Fruit fly (Drosophila melanogaster) S2 (cell line): ENCODE data around the gene CG46309.
A peak's percentile ranks its signal among the peaks of the same experiment; 100 is the strongest.

Experiments
- CG8478 ChIP-seq: fragments of >200 bp; optimal IDR thresholded peaks from 2 replicates; lab custom pipeline; 2018
- CTCF ChIP-seq, 2 experiments: fragments of >200 bp; optimal IDR thresholded peaks; 2 replicates each; lab custom pipeline; 2018

The CG46309 gene

DNA sequence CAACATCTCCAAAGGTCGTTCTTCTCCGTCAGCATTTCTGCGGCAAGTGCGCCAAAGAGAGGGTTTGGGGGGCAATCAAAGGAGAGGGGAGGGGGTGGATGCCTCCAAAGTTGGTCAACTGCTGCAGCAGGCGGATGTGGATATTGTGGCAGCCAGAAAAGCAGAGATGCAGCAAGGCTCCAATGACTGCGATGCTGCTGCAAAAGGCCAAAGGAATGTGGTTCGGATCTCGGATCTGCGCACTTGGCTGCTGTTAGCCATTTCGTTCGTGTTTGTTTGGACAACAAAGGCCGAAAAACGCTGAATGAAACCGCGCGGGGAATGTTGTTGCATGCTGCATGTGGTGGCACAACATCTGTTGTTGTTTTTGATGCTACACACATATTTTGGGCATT lies 30.5 kb upstream of the CG46309 start:
- TF ChIP-seq CTCF (optimal IDR thresholded peaks at IDR 0.05; lab: Kevin White, UChicago) (no peak), CG8478 (lab: Kevin White, UChicago) (no peak)

DNA sequence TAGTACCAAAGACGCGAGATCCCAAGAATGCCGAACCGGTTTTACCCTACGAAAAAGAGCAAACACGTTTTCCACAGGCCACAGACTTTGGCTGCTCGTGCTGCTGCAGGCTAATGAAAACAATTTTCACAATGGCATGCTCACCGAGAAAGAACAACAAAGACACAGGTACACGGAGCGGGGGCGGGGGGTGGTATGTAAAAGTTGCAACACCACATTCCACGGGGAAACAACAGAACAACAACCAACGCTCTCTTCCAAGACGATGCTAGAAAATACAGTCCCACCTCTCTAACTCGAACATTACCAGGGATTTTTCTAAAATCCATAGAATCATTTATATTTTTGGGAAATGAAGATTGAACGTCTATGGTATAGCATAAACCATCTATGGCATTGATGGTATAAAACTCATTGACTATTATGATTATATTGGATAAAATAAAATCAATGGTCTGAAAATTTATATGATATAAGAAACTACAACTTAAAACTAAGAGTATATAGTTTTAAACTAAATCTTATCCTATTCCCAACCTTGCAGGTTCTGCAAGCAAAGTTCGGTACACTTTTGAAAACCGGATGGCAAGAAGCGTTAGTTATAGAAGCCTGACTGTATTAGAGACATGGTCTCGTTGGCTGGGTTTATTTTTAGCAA lies 30.0 kb upstream of the CG46309 start:
- no peak for TF ChIP-seq CG8478 (lab: Kevin White, UChicago)
- no peak for TF ChIP-seq CTCF (optimal IDR thresholded peaks at IDR 0.05; lab: Kevin White, UChicago)

DNA sequence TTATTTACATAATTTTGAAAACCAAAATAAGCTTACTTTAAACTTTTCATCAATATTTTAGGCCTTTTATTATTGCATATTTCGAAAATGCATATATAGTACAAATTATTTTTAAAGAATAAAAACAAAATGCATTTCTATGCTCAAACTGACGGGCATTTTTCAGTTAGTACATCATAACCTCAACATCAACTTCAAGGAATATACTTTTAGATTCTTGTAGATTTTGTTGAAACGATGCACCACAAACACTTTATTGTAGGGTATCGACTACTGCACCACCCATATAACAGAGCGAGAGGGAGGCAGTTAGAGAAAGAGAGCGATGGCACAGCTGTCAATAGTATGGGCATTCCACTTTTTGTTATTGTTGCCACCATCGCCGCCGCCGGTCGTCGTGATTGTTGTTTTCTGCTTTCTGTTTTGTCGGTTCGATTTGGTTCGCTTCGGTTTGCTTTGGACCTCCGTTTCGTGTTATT lies 28.2 kb upstream of the CG46309 start:
- TF ChIP-seq CG8478 (lab: Kevin White, UChicago) (no peak), CTCF (optimal IDR thresholded peaks at IDR 0.05; lab: Kevin White, UChicago) (no peak)

DNA sequence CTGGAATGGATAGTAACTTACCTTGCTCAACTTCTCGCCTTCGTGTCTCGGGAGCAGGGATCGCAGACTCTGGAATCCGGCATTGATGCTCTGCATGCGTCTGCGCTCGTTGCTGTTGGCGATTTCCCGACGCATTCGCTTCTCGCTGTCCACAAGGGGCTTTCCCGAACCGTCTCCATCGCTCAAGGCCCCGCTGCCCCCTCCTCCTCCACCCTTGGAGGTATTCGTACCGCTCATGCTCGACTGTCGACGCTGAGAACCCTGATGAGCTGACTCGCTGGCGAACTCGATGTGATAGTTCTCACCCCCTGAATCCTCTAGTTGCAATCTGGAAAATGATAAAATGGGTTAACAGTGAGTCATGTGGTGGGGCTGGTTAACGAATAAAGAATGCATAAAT lies 27.3 kb upstream of the CG46309 start:
- TF ChIP-seq CTCF (optimal IDR thresholded peaks at IDR 0.05; lab: Kevin White, UChicago), result no peak
- no peak for TF ChIP-seq CG8478 (lab: Kevin White, UChicago)

DNA sequence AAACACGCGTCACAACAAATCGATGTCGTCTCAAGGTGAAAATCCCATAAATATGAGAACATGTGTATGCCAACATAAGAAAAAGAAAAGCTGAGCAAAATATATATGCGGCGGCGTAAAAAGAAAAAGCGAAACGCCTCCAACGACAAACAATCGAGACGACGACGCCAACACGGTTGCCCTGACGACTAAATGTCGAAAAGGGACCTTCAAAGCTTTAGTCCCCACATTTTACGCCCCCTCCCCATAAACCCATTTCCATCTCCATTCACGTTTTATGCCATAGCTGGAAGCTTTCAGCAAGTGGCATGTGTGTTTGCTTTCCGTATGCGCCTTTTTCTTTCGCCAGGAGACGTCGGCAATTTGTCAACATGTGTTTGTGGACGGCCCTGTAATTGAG lies 26.3 kb upstream of the CG46309 start:
- TF ChIP-seq CG8478 (lab: Kevin White, UChicago), result no peak
- no peak for TF ChIP-seq CTCF (optimal IDR thresholded peaks at IDR 0.05; lab: Kevin White, UChicago)

DNA sequence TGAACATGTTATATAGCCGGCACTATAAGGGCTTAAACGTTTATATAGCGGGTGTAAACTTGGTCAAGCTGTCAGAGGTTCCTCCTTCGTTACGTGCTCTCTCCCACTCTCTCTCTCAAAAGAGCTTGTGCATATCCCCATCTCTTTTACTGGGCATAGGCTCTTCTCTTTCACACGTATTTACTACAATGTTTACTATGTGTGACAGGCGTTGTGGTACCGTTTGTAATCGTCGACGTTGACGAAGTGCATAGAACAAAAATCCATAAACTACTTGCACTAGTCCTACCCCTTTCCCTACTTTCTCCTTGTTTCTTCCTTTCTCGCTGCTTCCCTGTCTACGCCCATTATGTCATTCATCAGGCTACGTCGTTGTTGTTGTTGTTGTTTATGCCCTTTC lies 25.2 kb upstream of the CG46309 start:
- TF ChIP-seq CG8478 (lab: Kevin White, UChicago) (no peak), CTCF (optimal IDR thresholded peaks at IDR 0.05; lab: Kevin White, UChicago) (no peak)

DNA sequence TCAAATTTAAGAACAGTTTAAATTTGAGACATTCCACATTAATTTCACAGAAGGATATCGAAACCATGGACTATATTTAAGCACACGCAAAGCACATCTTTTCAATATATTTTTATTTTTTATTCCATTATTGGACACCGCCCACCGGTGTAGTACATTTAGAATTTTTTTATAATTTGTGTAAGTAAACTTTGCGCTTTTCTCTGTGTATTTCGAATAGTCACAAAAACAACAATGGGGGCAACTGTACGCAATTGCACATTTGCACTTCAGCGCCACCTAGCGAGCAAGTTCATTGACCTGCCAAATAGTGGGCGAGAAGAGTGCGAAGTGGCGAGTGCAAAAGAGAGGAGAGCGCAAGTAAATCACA lies 24.2 kb upstream of the CG46309 start:
- TF ChIP-seq CG8478 (lab: Kevin White, UChicago) (no peak), CTCF (optimal IDR thresholded peaks at IDR 0.05; lab: Kevin White, UChicago) (peak; percentile 57 to 81)

DNA sequence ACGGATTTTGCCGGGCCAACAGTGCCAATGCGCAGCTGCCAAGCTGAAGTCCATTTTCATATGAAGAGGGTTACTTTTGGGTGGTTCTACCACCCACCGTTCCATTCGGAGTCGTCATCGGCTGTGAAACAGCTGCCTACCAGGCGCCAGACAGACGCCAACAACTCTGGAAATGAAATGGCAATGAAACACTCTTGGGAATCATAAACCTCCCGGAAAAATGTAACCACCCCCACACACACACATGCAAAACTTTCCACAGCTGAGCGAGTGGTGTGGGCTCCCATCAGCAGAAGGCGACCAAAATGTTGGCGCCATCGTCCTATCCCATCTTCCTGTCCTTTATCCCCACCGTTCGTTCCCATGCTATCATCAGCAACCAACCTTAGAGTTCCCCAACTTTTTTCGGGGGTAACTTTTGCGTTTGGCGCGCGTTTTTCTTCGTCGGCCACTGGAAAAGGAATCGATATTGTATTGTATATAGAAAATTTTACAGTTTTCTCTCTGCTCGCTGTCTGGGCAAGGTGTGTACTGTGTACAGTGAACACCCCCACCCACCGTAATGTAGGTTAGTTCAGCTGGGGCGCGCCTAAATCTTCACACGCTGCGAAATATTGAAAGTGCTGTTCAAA lies 23.7 kb upstream of the CG46309 start:
- no peak for TF ChIP-seq CG8478 (lab: Kevin White, UChicago)
- no peak for TF ChIP-seq CTCF (optimal IDR thresholded peaks at IDR 0.05; lab: Kevin White, UChicago)

DNA sequence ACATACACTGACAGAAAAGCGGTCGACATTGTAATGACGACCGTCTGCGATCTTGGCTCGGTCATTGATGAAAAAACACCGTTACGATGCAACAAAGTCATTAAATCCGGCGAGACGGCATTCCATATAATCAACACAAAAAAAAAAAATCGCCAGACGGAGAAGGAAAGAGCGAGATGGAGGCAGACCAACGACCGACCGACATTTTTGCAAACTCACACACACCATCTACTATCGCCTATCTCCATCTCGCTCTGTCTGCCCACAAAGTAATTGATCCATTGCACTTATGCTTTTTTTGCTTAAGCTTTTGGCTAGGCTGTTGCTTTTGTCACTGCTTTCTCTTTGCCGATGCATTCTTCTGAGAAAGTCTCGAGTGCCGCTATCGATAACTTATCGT lies 22.5 kb upstream of the CG46309 start:
- TF ChIP-seq CTCF (optimal IDR thresholded peaks at IDR 0.05; lab: Kevin White, UChicago), result no peak
- TF ChIP-seq CG8478 (lab: Kevin White, UChicago), result no peak

DNA sequence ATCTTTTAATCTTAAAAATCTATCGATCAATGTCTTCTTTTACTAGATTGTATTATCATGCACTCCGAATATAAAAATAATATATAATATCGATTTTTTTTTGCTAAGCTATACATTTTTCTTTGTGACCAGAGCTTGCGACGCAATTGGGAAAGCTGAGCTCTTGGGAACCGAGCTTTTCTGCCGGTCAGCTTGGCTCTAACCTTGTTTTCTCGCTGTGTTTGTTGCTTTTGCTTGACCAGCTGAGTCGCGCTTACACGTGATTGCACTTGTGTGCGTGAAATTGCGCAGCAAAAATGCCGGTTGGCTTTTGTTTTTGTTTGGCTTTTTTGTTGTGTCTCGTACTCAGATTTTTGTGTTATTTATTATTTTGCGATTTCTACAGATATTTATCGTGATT lies 21.9 kb upstream of the CG46309 start:
- TF ChIP-seq CTCF (optimal IDR thresholded peaks at IDR 0.05; lab: Kevin White, UChicago) (no peak), CG8478 (lab: Kevin White, UChicago) (no peak)

DNA sequence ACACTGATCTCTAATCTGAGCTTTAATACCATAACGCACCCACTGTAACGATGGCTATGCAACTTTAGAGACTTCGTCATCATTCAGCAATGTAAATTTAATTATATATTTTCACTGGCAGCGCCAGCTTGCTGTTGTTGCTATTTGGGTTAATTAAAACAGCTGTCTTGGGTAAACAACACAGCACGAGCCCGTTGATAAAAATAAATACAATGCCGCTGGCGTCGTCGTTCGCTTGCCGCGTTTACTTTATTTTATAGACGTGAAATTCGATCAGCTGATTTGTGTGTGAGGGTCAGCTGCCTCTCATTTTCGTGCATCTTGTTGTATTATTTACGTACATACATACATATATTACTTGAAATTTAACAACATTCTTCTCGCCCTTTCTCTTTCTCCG lies 21.1 kb upstream of the CG46309 start:
- TF ChIP-seq CTCF (optimal IDR thresholded peaks at IDR 0.05; lab: Kevin White, UChicago) (no peak), CG8478 (lab: Kevin White, UChicago) (no peak)

DNA sequence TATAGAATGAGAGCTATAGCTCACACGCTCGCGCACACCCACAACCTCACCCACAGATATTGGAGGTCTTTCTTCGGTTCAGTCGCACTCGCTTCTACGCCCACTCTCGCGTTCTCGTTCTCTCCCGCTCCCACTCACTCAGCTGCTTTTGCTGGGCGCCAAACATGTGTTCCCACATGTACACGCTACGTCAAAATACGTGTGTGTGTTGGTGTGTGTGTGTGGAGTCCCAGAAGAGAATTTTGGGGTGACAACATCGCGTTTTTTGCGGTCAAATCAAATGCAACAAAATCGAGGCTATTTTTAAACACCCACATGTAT lies 19.9 kb upstream of the CG46309 start:
- TF ChIP-seq CTCF (optimal IDR thresholded peaks at IDR 0.05; lab: Kevin White, UChicago) (no peak), CG8478 (lab: Kevin White, UChicago) (no peak)

DNA sequence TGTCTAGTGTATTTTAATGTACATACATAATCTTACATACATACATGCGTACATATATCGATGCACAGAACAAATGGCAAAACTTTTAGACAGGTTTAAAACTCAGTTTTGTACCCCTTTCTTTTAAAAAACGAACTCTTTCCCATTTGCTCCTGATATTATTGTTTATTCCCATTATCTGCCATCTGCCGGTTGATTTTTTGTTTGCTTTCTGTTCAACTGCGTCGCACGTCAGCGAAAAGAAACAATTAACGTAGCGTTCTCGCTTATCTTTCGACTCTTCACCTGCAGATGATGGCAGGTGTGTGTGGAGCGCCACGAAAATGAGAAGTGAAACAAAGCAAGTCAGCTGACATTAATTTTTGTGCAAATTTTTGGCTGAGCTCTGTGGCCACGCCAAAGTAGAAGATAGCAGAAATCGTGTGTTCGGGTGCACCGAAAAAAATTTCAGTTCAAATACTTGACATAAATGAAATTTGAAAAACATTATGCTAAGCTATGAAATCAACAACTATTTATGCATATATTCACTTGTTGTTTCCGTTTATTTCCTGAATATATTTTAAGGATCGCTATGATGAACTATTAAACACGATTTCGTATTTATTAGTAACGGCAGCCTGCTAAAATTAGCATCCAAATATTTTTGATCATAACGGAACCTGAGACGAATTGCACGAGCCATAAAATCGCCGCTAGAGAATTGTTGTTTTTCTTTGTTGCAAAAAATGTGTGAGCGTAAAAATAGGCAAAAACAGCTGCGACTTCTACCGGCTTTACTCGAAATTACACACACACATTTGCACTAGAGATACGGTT lies 19.3 kb upstream of the CG46309 start:
- no peak for TF ChIP-seq CTCF (optimal IDR thresholded peaks at IDR 0.05; lab: Kevin White, UChicago)
- TF ChIP-seq CG8478 (lab: Kevin White, UChicago), result no peak

DNA sequence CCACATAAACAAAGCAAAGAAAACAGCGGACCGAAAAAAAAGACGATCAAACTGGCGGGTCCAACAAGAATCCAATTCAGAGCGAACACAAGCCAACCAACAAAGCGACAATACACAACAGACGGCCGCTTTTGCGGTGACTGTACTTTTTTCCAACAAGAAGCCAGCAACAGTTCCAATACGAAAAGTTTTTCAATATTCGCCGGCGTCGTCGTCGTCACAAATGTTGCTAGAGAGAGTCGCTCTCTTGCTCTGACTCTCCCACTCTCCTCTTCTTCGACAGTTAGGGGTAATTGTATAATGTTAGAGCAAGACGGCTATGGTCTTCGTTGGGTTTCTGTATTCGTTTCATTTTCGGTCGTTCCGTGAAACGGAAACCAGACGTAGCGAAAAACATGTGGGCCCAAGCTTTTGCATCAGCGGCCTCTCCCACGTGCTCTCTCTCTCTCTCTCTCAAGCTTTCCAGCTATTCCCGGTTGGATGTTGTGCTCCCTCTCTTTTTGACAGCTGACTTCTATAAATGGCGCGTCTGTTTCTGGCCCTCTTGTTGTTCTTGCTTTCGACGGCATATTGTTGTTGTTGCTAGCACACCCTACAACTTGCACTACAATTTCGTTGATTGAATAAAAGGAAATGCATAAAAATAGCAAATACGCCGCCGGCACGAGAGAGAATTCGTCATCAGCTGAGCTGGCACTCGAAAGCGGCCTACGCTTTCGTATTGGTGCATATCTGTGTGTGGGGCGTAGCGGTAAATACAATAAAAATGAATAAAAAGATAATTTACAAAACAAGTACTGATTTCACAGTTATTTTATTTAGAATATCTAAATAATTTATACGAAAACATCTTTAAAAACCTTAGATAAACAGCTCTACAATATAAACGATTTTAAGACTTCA lies 17.9 kb upstream of the CG46309 start:
- TF ChIP-seq CTCF (optimal IDR thresholded peaks at IDR 0.05; lab: Kevin White, UChicago) (no peak), CG8478 (lab: Kevin White, UChicago) (no peak)
